Worm (Caenorhabditis elegans) whole organism, late embryonic: ENCODE data around the gene tbc-8.
A peak's percentile ranks its signal among the peaks of the same experiment; 100 is the strongest.

Source experiments
- C38D4.7 ChIP-seq: fragments of 200-800 bp; sonication (Bioruptor generic); optimal IDR thresholded peaks from 2 replicates; lab custom pipeline; 2018; ENCODE audit warnings: mild to moderate bottlenecking, missing genetic modification characterization, moderate library complexity, missing compliant biosample characterization
- K02D7.2 ChIP-seq: sonication (generic microtip); optimal IDR thresholded peaks from 2 replicates; lab custom pipeline; 2017; ENCODE audit warnings: mild to moderate bottlenecking, missing genetic modification characterization, missing compliant biosample characterization
- Y22D7AL.16 ChIP-seq: sonication (generic microtip); optimal IDR thresholded peaks from 2 replicates; lab custom pipeline; 2016; ENCODE audit warnings: missing genetic modification characterization, missing compliant biosample characterization
- ahr-1 ChIP-seq: sonication (generic microtip); optimal IDR thresholded peaks from 2 replicates; lab custom pipeline; 2016; ENCODE audit warnings: missing genetic modification characterization, missing compliant biosample characterization
- ceh-14 ChIP-seq: sonication (generic microtip); optimal IDR thresholded peaks from 2 replicates; lab custom pipeline; 2016; ENCODE audit warnings: missing genotype, missing genetic modification characterization, missing compliant biosample characterization
- ceh-18 ChIP-seq: sonication (generic microtip); optimal IDR thresholded peaks from 2 replicates; lab custom pipeline; 2016; ENCODE audit warnings: missing genetic modification characterization, missing compliant biosample characterization
- ceh-19 ChIP-seq: fragments of 200-800 bp; sonication (Bioruptor generic); optimal IDR thresholded peaks from 2 replicates; lab custom pipeline; 2018; ENCODE audit warnings: mild to moderate bottlenecking, missing genetic modification characterization, missing compliant biosample characterization
- ceh-22 ChIP-seq: sonication (generic microtip); optimal IDR thresholded peaks from 2 replicates; lab custom pipeline; 2017; ENCODE audit warnings: missing biosample characterization, missing genetic modification characterization
- ceh-31 ChIP-seq: sonication (generic microtip); optimal IDR thresholded peaks from 2 replicates; lab custom pipeline; 2016; ENCODE audit warnings: missing genetic modification characterization, missing compliant biosample characterization
- ceh-48 ChIP-seq: sonication (generic microtip); optimal IDR thresholded peaks from 2 replicates; lab custom pipeline; 2016; ENCODE audit warnings: missing genetic modification characterization, inconsistent platforms, missing compliant biosample characterization
- ceh-6 ChIP-seq: fragments of 200-800 bp; sonication (Bioruptor generic); optimal IDR thresholded peaks from 2 replicates; lab custom pipeline; 2018; ENCODE audit warnings: mild to moderate bottlenecking, missing genetic modification characterization, missing compliant biosample characterization
- ceh-9 ChIP-seq: sonication (generic microtip); optimal IDR thresholded peaks from 2 replicates; lab custom pipeline; 2016; ENCODE audit warnings: mild to moderate bottlenecking, missing genetic modification characterization, inconsistent platforms, missing compliant biosample characterization
- che-1 ChIP-seq: sonication (generic microtip); optimal IDR thresholded peaks from 2 replicates; lab custom pipeline; 2016; ENCODE audit warnings: mild to moderate bottlenecking, missing genetic modification characterization, missing compliant biosample characterization
- elt-2 ChIP-seq: sonication (generic microtip); optimal IDR thresholded peaks from 2 replicates; lab custom pipeline; 2016; ENCODE audit warnings: missing genetic modification reagents, missing genetic modification characterization, missing compliant biosample characterization
- elt-4 ChIP-seq: sonication (generic microtip); optimal IDR thresholded peaks from 2 replicates; lab custom pipeline; 2016; ENCODE audit warnings: missing genetic modification characterization, missing compliant biosample characterization
- ets-4 ChIP-seq: sonication (generic microtip); optimal IDR thresholded peaks from 2 replicates; lab custom pipeline; 2016; ENCODE audit warnings: missing genetic modification characterization, missing compliant biosample characterization
- eyg-1 ChIP-seq: sonication (generic microtip); optimal IDR thresholded peaks from 2 replicates; lab custom pipeline; 2016; ENCODE audit warnings: missing genotype, missing genetic modification characterization, missing compliant biosample characterization
- fax-1 ChIP-seq: sonication (generic microtip); optimal IDR thresholded peaks from 2 replicates; lab custom pipeline; 2016; ENCODE audit warnings: missing genotype, missing genetic modification characterization, missing compliant biosample characterization
- fkh-10 ChIP-seq: fragments of 150-350 bp; optimal IDR thresholded peaks from 2 replicates; lab custom pipeline; 2014; ENCODE audit warnings: missing biosample characterization, missing genetic modification reagents, missing genetic modification characterization
- fkh-6 ChIP-seq: sonication (generic microtip); optimal IDR thresholded peaks from 2 replicates; lab custom pipeline; 2016; ENCODE audit warnings: missing genetic modification characterization, missing compliant biosample characterization
- hlh-30 ChIP-seq: sonication (generic microtip); optimal IDR thresholded peaks from 2 replicates; lab custom pipeline; 2017; ENCODE audit warnings: antibody characterized with exemption, missing genetic modification characterization, missing compliant biosample characterization; ENCODE audit not compliant: insufficient read depth
- hlh-8 ChIP-seq: sonication (generic microtip); optimal IDR thresholded peaks from 2 replicates; lab custom pipeline; 2016; ENCODE audit warnings: missing genotype, missing genetic modification characterization, missing compliant biosample characterization
- lim-6 ChIP-seq: sonication (generic microtip); optimal IDR thresholded peaks from 2 replicates; lab custom pipeline; 2016; ENCODE audit warnings: missing genetic modification characterization, missing compliant biosample characterization
- lin-11 ChIP-seq: fragments of 200-800 bp; sonication (Bioruptor generic); optimal IDR thresholded peaks from 2 replicates; lab custom pipeline; 2018; ENCODE audit warnings: mild to moderate bottlenecking, missing genetic modification characterization, missing compliant biosample characterization
- madf-2 ChIP-seq: sonication (generic microtip); optimal IDR thresholded peaks from 2 replicates; lab custom pipeline; 2017; ENCODE audit warnings: missing genetic modification characterization, missing compliant biosample characterization
- nhr-11 ChIP-seq: fragments of 150-350 bp; optimal IDR thresholded peaks from 2 replicates; lab custom pipeline; 2014; ENCODE audit warnings: missing biosample characterization, missing genetic modification characterization
- nhr-232 ChIP-seq: sonication (generic microtip); optimal IDR thresholded peaks from 2 replicates; lab custom pipeline; 2016; ENCODE audit warnings: missing genetic modification characterization, missing compliant biosample characterization
- npax-4 ChIP-seq: sonication (generic microtip); optimal IDR thresholded peaks from 2 replicates; lab custom pipeline; 2016; ENCODE audit warnings: missing genetic modification characterization, missing compliant biosample characterization
- pag-3 ChIP-seq: sonication (generic microtip); optimal IDR thresholded peaks from 2 replicates; lab custom pipeline; 2016; ENCODE audit warnings: missing compliant biosample characterization, missing genetic modification characterization, borderline replicate concordance
- pha-4 ChIP-seq: fragments of 150-350 bp; optimal IDR thresholded peaks from 2 replicates; lab custom pipeline; 2018; ENCODE audit warnings: missing biosample characterization, missing genetic modification reagents, missing genetic modification characterization
- rnt-1 ChIP-seq: sonication (generic microtip); optimal IDR thresholded peaks from 2 replicates; lab custom pipeline; 2016; ENCODE audit warnings: missing genetic modification characterization, missing compliant biosample characterization
- sdc-2 ChIP-seq: sonication (generic microtip); optimal IDR thresholded peaks from 2 replicates; lab custom pipeline; 2016; ENCODE audit warnings: missing genotype, missing genetic modification characterization, missing compliant biosample characterization
- sox-4 ChIP-seq: sonication (generic microtip); optimal IDR thresholded peaks from 2 replicates; lab custom pipeline; 2017; ENCODE audit warnings: mild to moderate bottlenecking, missing genetic modification characterization, inconsistent platforms, missing compliant biosample characterization
- syd-9 ChIP-seq: sonication (generic microtip); optimal IDR thresholded peaks from 2 replicates; lab custom pipeline; 2016; ENCODE audit warnings: mild to moderate bottlenecking, missing genetic modification characterization, moderate library complexity, missing compliant biosample characterization
- tbx-2 ChIP-seq: sonication (generic microtip); optimal IDR thresholded peaks from 2 replicates; lab custom pipeline; 2016; ENCODE audit warnings: missing genetic modification characterization, missing compliant biosample characterization
- tbx-7 ChIP-seq: sonication (generic microtip); optimal IDR thresholded peaks from 2 replicates; lab custom pipeline; 2016; ENCODE audit warnings: missing genotype, missing genetic modification characterization, missing compliant biosample characterization
- ttx-3 ChIP-seq: sonication (generic microtip); optimal IDR thresholded peaks from 2 replicates; lab custom pipeline; 2016; ENCODE audit warnings: missing genetic modification reagents, missing genetic modification characterization, missing compliant biosample characterization
- unc-42 ChIP-seq: sonication (generic microtip); optimal IDR thresholded peaks from 2 replicates; lab custom pipeline; 2016; ENCODE audit warnings: missing genotype, missing genetic modification characterization, missing compliant biosample characterization
- unc-55 ChIP-seq: sonication (generic microtip); optimal IDR thresholded peaks from 2 replicates; lab custom pipeline; 2017; ENCODE audit warnings: missing biosample characterization, missing genetic modification reagents, missing genetic modification characterization
- unc-86 ChIP-seq: sonication (generic microtip); optimal IDR thresholded peaks from 2 replicates; lab custom pipeline; 2016; ENCODE audit warnings: missing genetic modification characterization, missing compliant biosample characterization

The tbc-8 gene

DNA sequence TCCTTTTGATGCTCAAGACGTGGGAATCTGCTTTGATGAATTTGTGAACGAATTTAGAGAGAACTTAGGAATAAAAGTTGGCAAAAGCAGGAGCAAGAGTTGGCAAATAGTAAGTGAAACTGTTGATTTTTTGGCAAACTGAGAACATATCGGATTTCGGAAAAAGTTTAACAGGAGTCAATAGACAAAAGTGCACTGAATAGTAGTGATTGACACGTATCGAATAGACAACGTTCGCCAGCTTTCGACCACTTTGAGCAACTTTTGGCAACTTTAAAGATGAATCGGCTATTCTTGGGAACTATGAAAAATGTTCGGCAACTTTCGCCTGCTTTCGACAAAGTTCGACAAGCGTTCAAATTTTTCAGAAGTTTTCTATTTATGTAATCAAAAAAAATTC, 26.9 kb downstream of the tbc-8 start, which contains the start of gene M03C11.9:
Gene M03C11.9 (minus strand): TSS at position 101 of the 400 bp plus-strand sequence.
- TF ChIP-seq elt-4 (no peak), ceh-9 (no peak), npax-4 (tag; lab: Kevin White, UChicago) (no peak), nhr-11 (tag; lab: Kevin White, UChicago) (no peak), pha-4 (no peak), ceh-19 (GFP tag; lab: Kevin White, UChicago) (no peak), fkh-10 (no peak), Y22D7AL.16 (tag; lab: Kevin White, UChicago) (no peak), lin-11 (no peak), sox-4 (tag; lab: Kevin White, UChicago) (no peak), elt-2 (tag; lab: Kevin White, UChicago) (no peak), ets-4 (tag; lab: Kevin White, UChicago) (no peak), ceh-31 (tag; lab: Kevin White, UChicago) (no peak), fkh-6 (tag; lab: Kevin White, UChicago) (no peak), nhr-232 (no peak), sdc-2 (tag; lab: Kevin White, UChicago) (no peak), ceh-18 (tag; lab: Kevin White, UChicago) (no peak), tbx-2 (no peak), rnt-1 (no peak), hlh-30 (no peak)

DNA sequence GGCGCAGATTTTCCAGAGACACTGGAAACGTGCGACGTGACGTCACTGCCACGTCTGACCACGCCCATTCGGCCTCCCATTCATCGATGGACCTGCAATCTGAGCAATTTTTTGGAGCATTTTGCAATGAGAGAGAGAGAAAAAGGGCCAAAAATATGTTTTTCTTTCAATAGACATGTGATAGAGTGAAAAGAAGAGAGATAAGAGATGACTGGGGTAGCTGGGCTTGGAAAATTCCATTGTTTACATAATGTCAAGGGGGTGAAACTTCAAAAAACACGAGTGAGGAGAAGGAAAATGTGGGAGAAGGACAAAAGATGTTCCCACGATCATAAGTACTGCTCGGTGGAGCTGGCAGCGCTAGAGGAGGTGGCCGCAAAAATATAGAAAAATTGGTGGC, 31.2 kb downstream of the tbc-8 start, which contains the start of gene M03C11.1:
Gene M03C11.1 (minus strand): TSS at position 101 of the 400 bp plus-strand sequence.
- TF ChIP-seq K02D7.2 (tag; lab: Kevin White, UChicago) (no peak), fax-1 (tag; lab: Kevin White, UChicago) (no peak), madf-2 (tag; lab: Kevin White, UChicago) (no peak), pha-4 (no peak)

DNA sequence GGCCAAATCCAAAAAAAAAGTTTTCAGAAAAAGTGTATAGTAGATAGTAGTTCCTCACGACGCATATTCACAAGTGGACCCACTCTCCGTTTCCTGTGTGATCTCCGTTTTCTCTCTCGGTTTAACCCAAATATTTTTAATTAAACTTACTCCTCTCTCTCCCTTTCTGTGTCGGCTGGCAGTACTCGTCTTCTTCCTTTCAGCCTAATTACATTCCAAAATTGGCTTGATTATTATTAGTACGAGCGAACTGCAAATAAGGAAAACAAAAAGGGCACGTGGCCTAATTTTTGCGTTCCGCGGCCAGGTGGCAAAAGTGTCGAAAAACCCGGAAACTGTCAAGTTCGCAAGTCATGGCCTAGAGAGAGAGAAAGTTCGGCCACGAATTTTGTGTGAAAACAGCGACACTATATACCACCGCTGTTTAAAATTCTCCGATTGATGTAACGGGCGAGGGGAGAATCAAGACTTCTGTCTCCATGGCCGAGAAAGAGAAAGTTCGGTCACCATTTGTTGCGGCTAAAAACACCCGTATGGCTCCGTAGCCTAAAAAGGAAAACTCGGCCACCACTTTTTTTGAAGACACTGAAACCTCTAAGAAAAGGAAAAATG, 32.2 kb downstream of the tbc-8 start:
- peak; percentile 59 for TF ChIP-seq ceh-14 (tag; lab: Kevin White, UChicago)
- no peak for TF ChIP-seq syd-9
- no peak for TF ChIP-seq ceh-31 (tag; lab: Kevin White, UChicago)
- peak; percentile 9 for TF ChIP-seq ttx-3 (tag; lab: Kevin White, UChicago)
- TF ChIP-seq fax-1 (tag; lab: Kevin White, UChicago), result no peak
- TF ChIP-seq tbx-2, result peak; percentile 31
- no peak for TF ChIP-seq tbx-7 (tag; lab: Kevin White, UChicago)
- no peak for TF ChIP-seq hlh-8 (tag; lab: Kevin White, UChicago)
- TF ChIP-seq unc-42, result peak; percentile 35
- no peak for TF ChIP-seq ceh-18 (tag; lab: Kevin White, UChicago)
- no peak for TF ChIP-seq eyg-1

- TF ChIP-seq unc-86 (no peak), ceh-22 (no peak), C38D4.7 (GFP tag; lab: Kevin White, UChicago) (no peak), che-1 (tag; lab: Kevin White, UChicago) (no peak), ceh-48 (tag; lab: Kevin White, UChicago) (peak; percentile 72), unc-42 (peak; percentile 92), tbx-2 (no peak)
These were observed 34.2 kb downstream of the tbc-8 start for ce11 chrIII:10398919-10399318.

DNA sequence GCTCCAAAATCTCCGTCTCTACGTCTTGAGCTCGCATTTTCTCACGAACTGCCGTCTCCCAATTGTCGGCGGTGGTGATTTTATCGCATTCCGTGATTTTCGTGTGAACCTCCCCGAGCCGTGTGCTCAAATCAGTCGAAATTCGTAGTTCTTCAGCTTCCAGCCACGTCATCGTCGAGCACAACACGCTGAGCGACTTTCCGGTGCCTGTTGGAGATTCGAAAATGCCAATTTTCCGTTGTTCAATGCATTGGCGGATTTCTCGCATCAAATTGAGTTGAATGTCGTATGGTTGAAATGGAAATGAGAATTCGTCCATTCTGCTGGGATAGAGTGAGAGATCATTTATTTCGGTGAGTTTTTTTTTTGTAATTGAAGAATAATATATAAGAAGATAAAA, 40.2 kb downstream of the tbc-8 start, which contains the start of the genes M03C11.3 and chl-1:
Gene M03C11.3 (plus strand): TSS at position 153 of the 400 bp plus-strand sequence.
Gene chl-1 (minus strand): TSS at position 323 of the 400 bp plus-strand sequence.
- TF ChIP-seq ahr-1, result no peak
- TF ChIP-seq nhr-232, result no peak
- TF ChIP-seq lim-6 (tag; lab: Kevin White, UChicago), result no peak
- TF ChIP-seq unc-55, result no peak
- no peak for TF ChIP-seq pag-3 (tag; lab: Kevin White, UChicago)
- no peak for TF ChIP-seq ceh-19 (GFP tag; lab: Kevin White, UChicago)
- no peak for TF ChIP-seq ceh-6 (GFP tag; lab: Kevin White, UChicago)
- TF ChIP-seq che-1 (tag; lab: Kevin White, UChicago), result no peak
